Worm (Caenorhabditis elegans) whole organism, L2 larva: ENCODE results near the gene ndx-6.

Experiments used
- aly-2 ChIP-seq: fragments of 150-350 bp; optimal IDR thresholded peaks from 2 replicates; lab custom pipeline; 2014; ENCODE audit warnings: missing biosample characterization, missing genetic modification characterization
- ceh-82 ChIP-seq: fragments of 150-350 bp; optimal IDR thresholded peaks from 2 replicates; lab custom pipeline; 2014; ENCODE audit warnings: missing biosample characterization, missing genetic modification characterization
- dmd-4 ChIP-seq: sonication (generic microtip); optimal IDR thresholded peaks from 2 replicates; lab custom pipeline; 2017; ENCODE audit warnings: missing biosample characterization, missing genetic modification characterization
- mab-5 ChIP-seq: fragments of 150-350 bp; optimal IDR thresholded peaks from 2 replicates; lab custom pipeline; 2014; ENCODE audit warnings: missing biosample characterization, missing genetic modification characterization
- mbf-1 ChIP-seq: sonication (generic microtip); optimal IDR thresholded peaks from 2 replicates; lab custom pipeline; 2017; ENCODE audit warnings: missing biosample characterization, missing genetic modification characterization
- mdl-1 ChIP-seq, 2 experiments: fragments of 150-350 bp in 1 of 2; sonication (generic microtip) in 1 of 2; optimal IDR thresholded peaks; 2 replicates each; lab custom pipeline; 2017; ENCODE audit warnings: missing biosample characterization in 2 of 2, missing genetic modification characterization in 2 of 2
- skn-1 ChIP-seq: sonication (generic microtip); optimal IDR thresholded peaks from 2 replicates; lab custom pipeline; 2017; ENCODE audit warnings: missing biosample characterization, missing genetic modification characterization
- sma-9 ChIP-seq, 2 experiments: fragments of 150-350 bp in 1 of 2; sonication (generic microtip) in 1 of 2; optimal IDR thresholded peaks; 2 replicates each; lab custom pipeline; 2014 to 2016; ENCODE audit warnings: missing genetic modification characterization in 2 of 2, mild to moderate bottlenecking in 1 of 2, missing biosample characterization in 1 of 2, missing compliant biosample characterization in 1 of 2, missing genetic modification reagents in 1 of 2, moderate library complexity in 1 of 2
- ztf-1 ChIP-seq: fragments of 200-800 bp; sonication (Bioruptor generic); conservative IDR thresholded peaks from 2 replicates; pipeline ENCODE4 v1.3.6; 2022; ENCODE audit warnings: missing genetic modification characterization, missing compliant biosample characterization

DNA sequence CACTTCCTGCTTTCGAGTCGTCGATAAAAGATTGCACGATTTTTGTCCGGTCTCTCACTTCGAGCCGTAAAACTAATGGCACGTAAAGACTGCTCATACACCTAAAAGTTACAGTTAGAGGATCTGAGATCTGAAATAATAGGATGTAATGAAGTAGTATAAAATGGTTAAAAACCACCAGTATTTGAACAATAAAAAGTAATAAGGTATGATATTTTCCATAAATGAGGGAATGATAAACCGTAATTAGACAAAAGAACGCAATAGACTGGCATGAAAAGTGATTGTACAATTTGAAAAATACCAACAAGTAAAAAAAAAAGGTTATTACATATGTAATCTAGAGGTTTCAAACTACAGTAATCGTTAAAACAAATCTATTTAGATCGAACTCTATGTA lies 3.4 kb upstream of the ndx-6 start, which contains the start of gene brap-2:
- TF ChIP-seq dmd-4 (tag; lab: Kevin White, UChicago): no peak
- TF ChIP-seq ztf-1 (GFP tag; lab: Robert Waterston, UW): no peak
- no peak for TF ChIP-seq ceh-82 (tag; lab: Kevin White, UChicago)
- TF ChIP-seq sma-9 (GFP tag; optimal IDR thresholded peaks at IDR 0.05; lab: Kevin White, UChicago): no peak
- TF ChIP-seq sma-9 (tag; optimal IDR thresholded peaks at IDR 0.05; lab: Kevin White, UChicago): no peak
- TF ChIP-seq mdl-1 (tag; optimal IDR thresholded peaks at IDR 0.05; lab: Kevin White, UChicago): no peak
- no peak for TF ChIP-seq skn-1 (tag; lab: Kevin White, UChicago)
- TF ChIP-seq mab-5: no peak
- no peak for TF ChIP-seq mbf-1 (tag; lab: Kevin White, UChicago)
- TF ChIP-seq aly-2 (tag; lab: Kevin White, UChicago): no peak
